Fruit fly (Drosophila melanogaster) whole organism, embryonic: ENCODE results near the gene CG17376.

Experiments used
- CG10321 ChIP-seq: fragments of 200-800 bp; sonication (Bioruptor generic); IDR thresholded peaks from 2 replicates; pipeline ENCODE4 v1.3.6; 2022; ENCODE audit warnings: missing biosample characterization, missing genetic modification characterization
- CG10543 ChIP-seq: fragments of 200-800 bp; sonication (Bioruptor generic); optimal IDR thresholded peaks from 3 replicates; lab custom pipeline; 2017; ENCODE audit warnings: missing biosample characterization, mild to moderate bottlenecking, missing genetic modification characterization, moderate library complexity
- CG12155 ChIP-seq: fragments of 200-800 bp; sonication (Bioruptor generic); optimal IDR thresholded peaks from 3 replicates; lab custom pipeline; 2016; ENCODE audit warnings: missing biosample characterization, missing genetic modification characterization
- CG13287 ChIP-seq: fragments of 200-800 bp; sonication (Bioruptor generic); IDR thresholded peaks from 2 replicates; pipeline ENCODE4 v1.3.6; 2022; ENCODE audit warnings: missing biosample characterization, missing genetic modification characterization; ENCODE audit not compliant: partially characterized antibody
- CG14710 ChIP-seq: fragments of 200-800 bp; sonication (Bioruptor generic); optimal IDR thresholded peaks from 3 replicates; lab custom pipeline; 2019; ENCODE audit warnings: missing biosample characterization, mild to moderate bottlenecking, missing genetic modification characterization, moderate library complexity
- CG1603 ChIP-seq: fragments of 200-800 bp; sonication (Bioruptor generic); optimal IDR thresholded peaks from 2 replicates; lab custom pipeline; 2019; ENCODE audit warnings: missing biosample characterization, mild to moderate bottlenecking, missing genetic modification characterization, moderate library complexity
- CG16813 ChIP-seq: fragments of 200-800 bp; sonication (Bioruptor generic); IDR thresholded peaks from 3 replicates; pipeline ENCODE4 v1.3.6; 2022; ENCODE audit warnings: missing biosample characterization, missing genetic modification characterization; ENCODE audit not compliant: partially characterized antibody
- CG17612 ChIP-seq: fragments of 200-800 bp; sonication (Bioruptor generic); IDR thresholded peaks from 2 replicates; pipeline ENCODE4 v1.3.6; 2022; ENCODE audit warnings: missing biosample characterization, missing genetic modification characterization
- CG17829 ChIP-seq: fragments of 200-800 bp; optimal IDR thresholded peaks from 2 replicates; lab custom pipeline; 2019; ENCODE audit warnings: missing biosample characterization, mild to moderate bottlenecking, missing genetic modification characterization, moderate library complexity
- CG18476 ChIP-seq: fragments of 200-800 bp; sonication (Bioruptor generic); optimal IDR thresholded peaks from 2 replicates; lab custom pipeline; 2016; ENCODE audit warnings: missing biosample characterization, mild to moderate bottlenecking, missing genetic modification characterization
- CG18599 ChIP-seq: fragments of 200-800 bp; sonication (Bioruptor generic); optimal IDR thresholded peaks from 3 replicates; lab custom pipeline; 2017; ENCODE audit warnings: missing biosample characterization, missing genetic modification characterization, mild to moderate bottlenecking, moderate library complexity, missing genetic modification reagents
- CG2120 ChIP-seq: fragments of 200-800 bp; sonication (Bioruptor generic); optimal IDR thresholded peaks from 3 replicates; lab custom pipeline; 2016; ENCODE audit warnings: missing biosample characterization, missing genetic modification characterization
- CG3065 ChIP-seq: fragments of 200-800 bp; sonication (Bioruptor generic); optimal IDR thresholded peaks from 2 replicates; lab custom pipeline; 2016; ENCODE audit warnings: missing biosample characterization, missing genetic modification characterization
- CG4707 ChIP-seq: fragments of 200-800 bp; sonication (Bioruptor generic); optimal IDR thresholded peaks from 2 replicates; lab custom pipeline; 2018; ENCODE audit warnings: missing biosample characterization, mild to moderate bottlenecking, missing genetic modification characterization, moderate library complexity
- CoRest ChIP-seq: fragments of 200-800 bp; sonication (Bioruptor generic); optimal IDR thresholded peaks from 3 replicates; lab custom pipeline; 2018; ENCODE audit warnings: missing biosample characterization, mild to moderate bottlenecking, missing genetic modification characterization, moderate library complexity
- Ets97D ChIP-seq: fragments of 200-800 bp; sonication (Bioruptor generic); optimal IDR thresholded peaks from 3 replicates; lab custom pipeline; 2016; ENCODE audit warnings: missing biosample characterization, missing genetic modification characterization
- GATAe ChIP-seq: fragments of 200-800 bp; sonication (Bioruptor generic); conservative IDR thresholded peaks from 2 replicates; pipeline ENCODE4 v1.3.6; 2022; ENCODE audit warnings: missing biosample characterization, missing genetic modification characterization
- HHEX ChIP-seq: fragments of 200-800 bp; sonication (Bioruptor generic); optimal IDR thresholded peaks from 3 replicates; lab custom pipeline; 2017; ENCODE audit warnings: missing biosample characterization, mild to moderate bottlenecking, missing genetic modification characterization, missing genetic modification reagents
- HLHmδ ChIP-seq: fragments of 200-800 bp; sonication (Bioruptor generic); optimal IDR thresholded peaks from 2 replicates; lab custom pipeline; 2018; ENCODE audit warnings: missing biosample characterization, mild to moderate bottlenecking, missing genetic modification characterization, moderate library complexity
- HmgZ ChIP-seq: fragments of 200-800 bp; sonication (Bioruptor generic); optimal IDR thresholded peaks from 2 replicates; lab custom pipeline; 2018; ENCODE audit warnings: missing biosample characterization, mild to moderate bottlenecking, missing genetic modification characterization
- Nf-YB ChIP-seq: fragments of 200-800 bp; sonication (Bioruptor generic); optimal IDR thresholded peaks from 3 replicates; lab custom pipeline; 2019; ENCODE audit warnings: missing biosample characterization, mild to moderate bottlenecking, missing genetic modification characterization, moderate library complexity
- Rfx ChIP-seq: fragments of 200-800 bp; sonication (Bioruptor generic); IDR thresholded peaks from 2 replicates; pipeline ENCODE4 v1.3.6; 2022; ENCODE audit warnings: missing biosample characterization, missing genetic modification characterization
- Sry-β ChIP-seq: fragments of 200-800 bp; sonication (Bioruptor generic); optimal IDR thresholded peaks from 2 replicates; lab custom pipeline; 2018; ENCODE audit warnings: missing biosample characterization, mild to moderate bottlenecking, missing genetic modification characterization, moderate library complexity
- abd-A ChIP-seq: fragments of 200-800 bp; sonication (Bioruptor generic); optimal IDR thresholded peaks from 3 replicates; lab custom pipeline; 2019; ENCODE audit warnings: missing biosample characterization, mild to moderate bottlenecking, missing genetic modification characterization, moderate library complexity
- bcd ChIP-seq: fragments of 200-800 bp; sonication (Bioruptor generic); optimal IDR thresholded peaks from 2 replicates; lab custom pipeline; 2017; ENCODE audit warnings: missing biosample characterization, mild to moderate bottlenecking, missing genetic modification characterization
- br ChIP-seq: fragments of >200 bp; optimal IDR thresholded peaks from 2 replicates; lab custom pipeline; 2017
- chinmo ChIP-seq: fragments of 200-800 bp; sonication (Bioruptor generic); IDR thresholded peaks from 4 replicates; pipeline ENCODE4 v1.3.6; 2022; ENCODE audit warnings: missing biosample characterization, missing genetic modification characterization; ENCODE audit not compliant: partially characterized antibody
- ci ChIP-seq: fragments of 200-800 bp; sonication (Bioruptor generic); IDR thresholded peaks from 3 replicates; pipeline ENCODE4 v1.3.6; 2022; ENCODE audit warnings: missing biosample characterization, missing genetic modification characterization
- ewg ChIP-seq: fragments of 200-800 bp; sonication (Bioruptor generic); optimal IDR thresholded peaks from 3 replicates; lab custom pipeline; 2017; ENCODE audit warnings: mild to moderate bottlenecking, missing biosample characterization, missing genetic modification reagents, missing genetic modification characterization
- exex ChIP-seq: fragments of 200-800 bp; sonication (Bioruptor generic); optimal IDR thresholded peaks from 4 replicates; lab custom pipeline; 2018; ENCODE audit warnings: missing biosample characterization, mild to moderate bottlenecking, missing genetic modification characterization, moderate library complexity
- ftz-f1 ChIP-seq: fragments of 200-800 bp; sonication (Bioruptor generic); optimal IDR thresholded peaks from 2 replicates; lab custom pipeline; 2016; ENCODE audit warnings: missing biosample characterization, missing genetic modification characterization
- fu2 ChIP-seq: fragments of 200-800 bp; sonication (Bioruptor generic); optimal IDR thresholded peaks from 2 replicates; lab custom pipeline; 2016; ENCODE audit warnings: missing biosample characterization, missing genetic modification characterization
- grn ChIP-seq: fragments of 200-800 bp; sonication (Bioruptor generic); optimal IDR thresholded peaks from 3 replicates; lab custom pipeline; 2017; ENCODE audit warnings: missing biosample characterization, missing genetic modification characterization
- gsb-n ChIP-seq: fragments of 200-800 bp; sonication (Bioruptor generic); optimal IDR thresholded peaks from 3 replicates; lab custom pipeline; 2018; ENCODE audit warnings: missing biosample characterization, mild to moderate bottlenecking, missing genetic modification characterization
- h ChIP-seq: fragments of >200 bp; optimal IDR thresholded peaks from 2 replicates; lab custom pipeline; 2017
- insv ChIP-seq, 2 experiments: fragments of 200-800 bp; sonication (Bioruptor generic); optimal IDR thresholded peaks; 3 replicates each; lab custom pipeline; 2016 to 2018; ENCODE audit warnings: missing biosample characterization in 2 of 2, missing genetic modification characterization in 2 of 2
- kah ChIP-seq: fragments of 200-800 bp; sonication (Bioruptor generic); optimal IDR thresholded peaks from 2 replicates; lab custom pipeline; 2018; ENCODE audit warnings: missing biosample characterization, mild to moderate bottlenecking, missing genetic modification characterization
- klu ChIP-seq: fragments of 200-800 bp; sonication (Bioruptor generic); IDR thresholded peaks from 2 replicates; pipeline ENCODE4 v1.3.6; 2022; ENCODE audit warnings: missing biosample characterization, missing genetic modification characterization
- kni ChIP-seq: fragments of 200-800 bp; sonication (Bioruptor generic); optimal IDR thresholded peaks from 3 replicates; lab custom pipeline; 2017; ENCODE audit warnings: mild to moderate bottlenecking, missing biosample characterization, missing genetic modification reagents, missing genetic modification characterization
- lab ChIP-seq: fragments of 200-800 bp; sonication (Bioruptor generic); optimal IDR thresholded peaks from 3 replicates; lab custom pipeline; 2017; ENCODE audit warnings: missing biosample characterization, missing genetic modification characterization, mild to moderate bottlenecking, moderate library complexity, missing genetic modification reagents
- nerfin-1 ChIP-seq: fragments of 200-800 bp; sonication (Bioruptor generic); optimal IDR thresholded peaks from 3 replicates; lab custom pipeline; 2019; ENCODE audit warnings: missing biosample characterization, mild to moderate bottlenecking, missing genetic modification characterization, moderate library complexity
- nerfin-2 ChIP-seq: fragments of 200-800 bp; sonication (Bioruptor generic); IDR thresholded peaks from 2 replicates; pipeline ENCODE4 v1.3.6; 2022; ENCODE audit warnings: missing biosample characterization, missing genetic modification characterization; ENCODE audit not compliant: partially characterized antibody
- oc ChIP-seq: fragments of 200-800 bp; sonication (Bioruptor generic); optimal IDR thresholded peaks from 2 replicates; lab custom pipeline; 2018; ENCODE audit warnings: missing biosample characterization, mild to moderate bottlenecking, missing genetic modification characterization, moderate library complexity
- pfk ChIP-seq: fragments of 200-800 bp; sonication (Bioruptor generic); optimal IDR thresholded peaks from 2 replicates; lab custom pipeline; 2018; ENCODE audit warnings: missing biosample characterization, mild to moderate bottlenecking, missing genetic modification characterization, moderate library complexity
- pros ChIP-seq: fragments of 200-800 bp; sonication (Bioruptor generic); optimal IDR thresholded peaks from 3 replicates; lab custom pipeline; 2019; ENCODE audit warnings: missing biosample characterization, mild to moderate bottlenecking, missing genetic modification characterization, moderate library complexity
- salm ChIP-seq: fragments of 200-800 bp; sonication (Bioruptor generic); optimal IDR thresholded peaks from 2 replicates; lab custom pipeline; 2018; ENCODE audit warnings: missing biosample characterization, mild to moderate bottlenecking, missing genetic modification characterization
- sd ChIP-seq: fragments of 200-800 bp; sonication (Bioruptor generic); optimal IDR thresholded peaks from 3 replicates; lab custom pipeline; 2018; ENCODE audit warnings: missing biosample characterization, mild to moderate bottlenecking, missing genetic modification characterization, moderate library complexity
- seq ChIP-seq: fragments of 200-800 bp; sonication (Bioruptor generic); IDR thresholded peaks from 2 replicates; pipeline ENCODE4 v1.3.6; 2022; ENCODE audit warnings: missing biosample characterization, missing genetic modification characterization
- sug ChIP-seq: fragments of 200-800 bp; optimal IDR thresholded peaks from 2 replicates; lab custom pipeline; 2019; ENCODE audit warnings: missing biosample characterization, mild to moderate bottlenecking, missing genetic modification characterization, moderate library complexity
- z ChIP-seq: fragments of 200-800 bp; sonication (Bioruptor generic); IDR thresholded peaks from 3 replicates; pipeline ENCODE4 v1.3.6; 2022; ENCODE audit warnings: missing biosample characterization, missing genetic modification characterization

CG17376 gene

dm6 chr2L:6821631-6822030 lies 20.9 kb upstream of the CG17376 start, which contains the start of gene sens-2:
Gene sens-2 (plus strand): TSS chr2L:6821934.
- TF ChIP-seq nerfin-2 (no peak), CG3065 (GFP tag; lab: Kevin White, UChicago) (peak; percentile 54), oc (tag; lab: Kevin White, UChicago) (peak; percentile 80), CG2120 (no peak), CG4707 (GFP tag; lab: Kevin White, UChicago) (no peak), kni (GFP tag; lab: Kevin White, UChicago) (peak; percentile 42), CG16813 (GFP tag; lab: Robert Waterston, UW) (no peak), Rfx (GFP tag; lab: Robert Waterston, UW) (peak; percentile 8; the same call in 1 of the 2 replicates), HLHmδ (GFP tag; lab: Kevin White, UChicago) (peak; percentile 83), Ets97D (GFP tag; lab: Kevin White, UChicago) (peak; percentile 43), ewg (GFP tag; lab: Kevin White, UChicago) (peak; percentile 61), HHEX (GFP tag; lab: Kevin White, UChicago) (no peak), pros (no peak), CG12155 (GFP tag; lab: Kevin White, UChicago) (peak; percentile 19), CG18476 (GFP tag; lab: Kevin White, UChicago) (no peak), abd-A (peak; percentile 74), CG10543 (peak; percentile 45), chinmo (GFP tag; lab: Robert Waterston, UW) (peak; percentile 74; the same call in 1 of the 4 replicates), nerfin-1 (tag; lab: Kevin White, UChicago) (peak; percentile 36), insv (GFP tag; optimal IDR thresholded peaks at IDR 0.05; lab: Kevin White, UChicago) (peak; percentile 95 to 98), CG10321 (GFP tag; lab: Robert Waterston, UW) (peak; percentile 94), fu2 (no peak), h (lab: Kevin White, UChicago) (no peak), CG18599 (no peak), grn (GFP tag; lab: Kevin White, UChicago) (peak; percentile 39), CG1603 (tag; lab: Kevin White, UChicago) (peak; percentile 73), salm (tag; lab: Kevin White, UChicago) (no peak), z (GFP tag; lab: Robert Waterston, UW) (peak; percentile 87), bcd (GFP tag; lab: Kevin White, UChicago) (no peak), sug (tag; lab: Kevin White, UChicago) (peak; percentile 28), gsb-n (tag; lab: Kevin White, UChicago) (peak; percentile 54), ftz-f1 (GFP tag; lab: Kevin White, UChicago) (peak; percentile 69), kah (GFP tag; lab: Kevin White, UChicago) (peak; percentile 25), GATAe (GFP tag; lab: Robert Waterston, UW) (0 out of 2 replicates have a peak, but pooled peaks have one; percentile 27), Nf-YB (GFP tag; lab: Kevin White, UChicago) (peak; percentile 99), lab (GFP tag; lab: Kevin White, UChicago) (peak; percentile 37), CG17612 (GFP tag; lab: Robert Waterston, UW) (no peak), Sry-β (GFP tag; lab: Kevin White, UChicago) (no peak), pfk (peak; percentile 99), sd (peak; percentile 76), CoRest (peak; percentile 49), CG14710 (tag; lab: Kevin White, UChicago) (no peak), br (no peak), seq (GFP tag; lab: Robert Waterston, UW) (peak; percentile 79), CG17829 (tag; lab: Kevin White, UChicago) (peak; percentile 9), ci (peak; percentile 76; the same call in 2 of the 3 replicates), exex (tag; lab: Kevin White, UChicago) (no peak), CG13287 (GFP tag; lab: Robert Waterston, UW) (peak; percentile 25; the same call in 1 of the 2 replicates), HmgZ (tag; lab: Kevin White, UChicago) (peak; percentile 24), klu (GFP tag; lab: Robert Waterston, UW) (no peak)
